Fruit fly (Drosophila melanogaster): Measurements from ENCODE around the gene usp.

usp gene

dm6 chrX:2071878-2072817 is 30.0 kb upstream of the usp start, which contains the start of gene Rtca:
TSS of gene Rtca (plus strand) at chrX:2072413.
- TF ChIP-seq Hr4 (GFP tag; optimal IDR thresholded peaks at IDR 0.05) (peak; percentile 89), CG15336 (GFP tag; IDR thresholded peaks at IDR 0.05) (peak; percentile 86), CG16779 (tag; optimal IDR thresholded peaks at IDR 0.05) (peak; percentile 75), fd59A (GFP tag; optimal IDR thresholded peaks at IDR 0.05) (peak; percentile 87), CG11902 (GFP tag; optimal IDR thresholded peaks at IDR 0.05) (peak; percentile 84), CG6854 (GFP tag; optimal IDR thresholded peaks at IDR 0.05) (peak; percentile 87), Lpt (GFP tag; optimal IDR thresholded peaks at IDR 0.05) (peak; percentile 84), lz (GFP tag; optimal IDR thresholded peaks at IDR 0.05) (peak; percentile 89), Eip75B (GFP tag; optimal IDR thresholded peaks at IDR 0.05) (peak; percentile 93), dac (GFP tag; optimal IDR thresholded peaks at IDR 0.05) (peak; percentile 76), cyc (GFP tag; optimal IDR thresholded peaks at IDR 0.05) (peak; percentile 89), Ets96B (tag; optimal IDR thresholded peaks at IDR 0.05) (peak; percentile 87), CG9139 (GFP tag; optimal IDR thresholded peaks at IDR 0.05) (peak; percentile 82), CG3032 (tag; optimal IDR thresholded peaks at IDR 0.05) (peak; percentile 86), CG6792 (GFP tag; optimal IDR thresholded peaks at IDR 0.05) (peak; percentile 91), svp (GFP tag) (peak; percentile 98), CG6808 (GFP tag; optimal IDR thresholded peaks at IDR 0.05) (peak; percentile 89), dsx (GFP tag; optimal IDR thresholded peaks at IDR 0.05; ENCODE audit: poor library complexity, severe bottlenecking) (peak; percentile 77), topi (GFP tag; optimal IDR thresholded peaks at IDR 0.05) (peak; percentile 91), Blimp-1 (GFP tag; optimal IDR thresholded peaks at IDR 0.05) (peak; percentile 65), CG10631 (GFP tag; optimal IDR thresholded peaks at IDR 0.05) (peak; percentile 87), acj6 (GFP tag; optimal IDR thresholded peaks at IDR 0.05) (peak; percentile 87), Met (GFP tag; optimal IDR thresholded peaks at IDR 0.05) (peak; percentile 93), eg (GFP tag; IDR thresholded peaks at IDR 0.05) (peak; percentile 90), CG8319 (GFP tag; optimal IDR thresholded peaks at IDR 0.05) (peak; percentile 83), CG8119 (GFP tag; IDR thresholded peaks at IDR 0.05) (peak; percentile 86), Gug (GFP tag; IDR thresholded peaks at IDR 0.05) (peak; percentile 78), Hr38 (GFP tag; optimal IDR thresholded peaks at IDR 0.05) (no peak), ss (GFP tag; optimal IDR thresholded peaks at IDR 0.05) (peak; percentile 85 to 88), CG11294 (GFP tag; IDR thresholded peaks at IDR 0.05) (peak; percentile 75), CG8632 (GFP tag; optimal IDR thresholded peaks at IDR 0.05) (peak; percentile 86), Hr39 (GFP tag; optimal IDR thresholded peaks at IDR 0.05) (peak; percentile 88), OdsH (GFP tag; optimal IDR thresholded peaks at IDR 0.05) (peak; percentile 88), Ets21C (GFP tag; optimal IDR thresholded peaks at IDR 0.05) (peak; percentile 80), CG6163 (GFP tag; IDR thresholded peaks at IDR 0.05) (peak; percentile 85), CG1621 (tag; optimal IDR thresholded peaks at IDR 0.05) (peak; percentile 88), CG4318 (GFP tag; optimal IDR thresholded peaks at IDR 0.05) (no peak), Sox102F (GFP tag; optimal IDR thresholded peaks at IDR 0.05) (peak; percentile 91), net (GFP tag; optimal IDR thresholded peaks at IDR 0.05) (peak; percentile 90), Eip78C (GFP tag) (peak; percentile 97), CG32006 (GFP tag; optimal IDR thresholded peaks at IDR 0.05) (peak; percentile 93), CG11762 (GFP tag; optimal IDR thresholded peaks at IDR 0.05; ENCODE audit: insufficient read depth) (peak; percentile 86), Sox14 (GFP tag; optimal IDR thresholded peaks at IDR 0.05) (peak; percentile 91), vri (GFP tag; optimal IDR thresholded peaks at IDR 0.05) (peak; percentile 87), Eip93F (GFP tag; optimal IDR thresholded peaks at IDR 0.05) (no peak), CG3919 (GFP tag; optimal IDR thresholded peaks at IDR 0.05) (peak; percentile 88), CG10669 (GFP tag; optimal IDR thresholded peaks at IDR 0.05) (peak; percentile 86), fd85E (GFP tag; optimal IDR thresholded peaks at IDR 0.05) (peak; percentile 89), achi (GFP tag; optimal IDR thresholded peaks at IDR 0.05) (peak; percentile 86), Smox (GFP tag; optimal IDR thresholded peaks at IDR 0.05) (peak; percentile 86)
